Fruit fly (Drosophila melanogaster): ENCODE measurements around the gene Atg16.

- TF ChIP-seq Hr83 (GFP tag; optimal IDR thresholded peaks at IDR 0.05; ENCODE audit: poor library complexity, severe bottlenecking) (no peak), usp (GFP tag; optimal IDR thresholded peaks at IDR 0.05) (no peak), N (GFP tag; optimal IDR thresholded peaks at IDR 0.05) (no peak), Abd-B (GFP tag; optimal IDR thresholded peaks at IDR 0.05) (no peak), Hr78 (GFP tag; optimal IDR thresholded peaks at IDR 0.05) (no peak), Jra (GFP tag; optimal IDR thresholded peaks at IDR 0.05) (no peak)
Measured at dm6 chr3R:29783210-29783609, 51.7 kb downstream of the Atg16 start.
